Worm (Caenorhabditis elegans): ENCODE results near the gene srg-26.

srg-26 gene

ce11 chrV:5368792-5369191 is 37.7 kb downstream of the srg-26 start, which contains the start of gene T09D3.9:
TSS of gene T09D3.9 (minus strand) at chrV:5368892.
- no peak for TF ChIP-seq nhr-11 (tag; optimal IDR thresholded peaks at IDR 0.05)
- TF ChIP-seq R02D3.7 (tag; optimal IDR thresholded peaks at IDR 0.05) = no peak
- no peak for TF ChIP-seq pqm-1 (tag; optimal IDR thresholded peaks at IDR 0.05)
- TF ChIP-seq aly-2 (tag; optimal IDR thresholded peaks at IDR 0.05) = no peak
- no peak for TF ChIP-seq nhr-28 (tag; optimal IDR thresholded peaks at IDR 0.05)
- no peak for TF ChIP-seq ZK546.5 (tag; optimal IDR thresholded peaks at IDR 0.05)
- no peak for TF ChIP-seq nhr-237 (tag; optimal IDR thresholded peaks at IDR 0.05)
- TF ChIP-seq fos-1 (tag; optimal IDR thresholded peaks at IDR 0.05) = no peak
- TF ChIP-seq ceh-82 (tag; optimal IDR thresholded peaks at IDR 0.05) = no peak
- no peak for TF ChIP-seq ztf-11 (tag; optimal IDR thresholded peaks at IDR 0.05)
- no peak for TF ChIP-seq nhr-12 (tag; optimal IDR thresholded peaks at IDR 0.05)
- no peak for TF ChIP-seq nhr-76 (tag; optimal IDR thresholded peaks at IDR 0.05)
- no peak for TF ChIP-seq zag-1 (tag; optimal IDR thresholded peaks at IDR 0.05)
- TF ChIP-seq nhr-25 (tag; optimal IDR thresholded peaks at IDR 0.05) = no peak

- TF ChIP-seq R02D3.7 (tag; optimal IDR thresholded peaks at IDR 0.05) = no peak
- TF ChIP-seq hmg-11 (tag; optimal IDR thresholded peaks at IDR 0.05) = no peak
- TF ChIP-seq fkh-2 (tag; optimal IDR thresholded peaks at IDR 0.05) = no peak
- TF ChIP-seq nhr-25 (tag; optimal IDR thresholded peaks at IDR 0.05) = no peak
- TF ChIP-seq nhr-11 (tag; optimal IDR thresholded peaks at IDR 0.05) = no peak
- TF ChIP-seq ztf-11 (tag; optimal IDR thresholded peaks at IDR 0.05) = no peak
- no peak for TF ChIP-seq tbx-2 (tag; optimal IDR thresholded peaks at IDR 0.05)
- TF ChIP-seq sea-2 (GFP tag; optimal IDR thresholded peaks at IDR 0.05) = no peak
- no peak for TF ChIP-seq egl-5 (tag; optimal IDR thresholded peaks at IDR 0.05)
- no peak for TF ChIP-seq lin-39 (tag; optimal IDR thresholded peaks at IDR 0.05)
- no peak for TF ChIP-seq nhr-77 (tag; optimal IDR thresholded peaks at IDR 0.05)
- TF ChIP-seq lsy-12 (tag; optimal IDR thresholded peaks at IDR 0.05) = no peak
- no peak for TF ChIP-seq ceh-9 (tag; optimal IDR thresholded peaks at IDR 0.05)
- no peak for TF ChIP-seq skn-1 (tag; optimal IDR thresholded peaks at IDR 0.05)
- TF ChIP-seq ztf-4 (tag; optimal IDR thresholded peaks at IDR 0.05) = no peak
- TF ChIP-seq jun-1 (tag; optimal IDR thresholded peaks at IDR 0.05) = no peak
- TF ChIP-seq ceh-82 (tag; optimal IDR thresholded peaks at IDR 0.05) = no peak
- no peak for TF ChIP-seq nhr-67 (tag; optimal IDR thresholded peaks at IDR 0.05)
- TF ChIP-seq ceh-16 (tag; optimal IDR thresholded peaks at IDR 0.05) = no peak
Observed at ce11 chrV:5372118-5372517, 41.1 kb downstream of the srg-26 start, which contains the start of gene C35A11.3. TSS of gene C35A11.3 (plus strand) at chrV:5372418.
